Fruit fly (Drosophila melanogaster) whole organism, larva: ENCODE data around the gene CG34155.

Experiments
- noc ChIP-seq: fragments of 200-800 bp; sonication (Bioruptor generic); optimal IDR thresholded peaks from 3 replicates; lab custom pipeline; 2019; ENCODE audit warnings: missing biosample characterization, mild to moderate bottlenecking, missing genetic modification characterization, moderate library complexity

Gene CG34155

dm6 chr3R:30560070-30560469 is at the start of gene CG34155:
Gene CG34155, minus strand, starts transcription at chr3R:30560199.
- TF ChIP-seq noc (tag; lab: Kevin White, UChicago) = no peak

dm6 chr3R:30605889-30606288 is 45.9 kb upstream of the CG34155 start, which contains the start of gene CG31016:
Gene CG31016, plus strand, starts transcription at chr3R:30606189.
- no peak for TF ChIP-seq noc (tag; lab: Kevin White, UChicago)

- no peak for TF ChIP-seq noc (tag; lab: Kevin White, UChicago)
Measured at dm6 chr3R:30603881-30604280, 43.9 kb upstream of the CG34155 start, which contains the start of gene PH4alphaNE3. Gene PH4alphaNE3, plus strand, starts transcription at chr3R:30604181.

dm6 chr3R:30601440-30602256 is 41.6 kb upstream of the CG34155 start, which contains the start of the genes CG2246 and CG31021:
Gene CG2246, minus strand, starts transcription at chr3R:30601489.
Gene CG31021, plus strand, starts transcription at chr3R:30602206.
- TF ChIP-seq noc (tag; lab: Kevin White, UChicago) = no peak

- peak; percentile 80 for TF ChIP-seq noc (tag; lab: Kevin White, UChicago)
Measured at dm6 chr3R:30600154-30601009, 40.4 kb upstream of the CG34155 start.

- TF ChIP-seq noc (tag; lab: Kevin White, UChicago) = no peak
Measured at dm6 chr3R:30599404-30599980, 39.5 kb upstream of the CG34155 start.

- TF ChIP-seq noc (tag; lab: Kevin White, UChicago) = no peak
Measured at dm6 chr3R:30596704-30597103, 36.7 kb upstream of the CG34155 start, which contains the start of gene CG31019. Gene CG31019, plus strand, starts transcription at chr3R:30597004.

- peak; percentile 50 for TF ChIP-seq noc (tag; lab: Kevin White, UChicago)
Measured at dm6 chr3R:30592733-30593132, 32.7 kb upstream of the CG34155 start.

dm6 chr3R:30590845-30591244 is 30.8 kb upstream of the CG34155 start:
- no peak for TF ChIP-seq noc (tag; lab: Kevin White, UChicago)

dm6 chr3R:30590237-30590636 is 30.2 kb upstream of the CG34155 start:
- no peak for TF ChIP-seq noc (tag; lab: Kevin White, UChicago)

- no peak for TF ChIP-seq noc (tag; lab: Kevin White, UChicago)
Measured at dm6 chr3R:30587196-30587753, 27.3 kb upstream of the CG34155 start, which contains the start of gene CG9717. Gene CG9717, minus strand, starts transcription at chr3R:30587302.

dm6 chr3R:30583542-30583941 is 23.5 kb upstream of the CG34155 start, which contains the start of gene Rpt6R:
Gene Rpt6R, minus strand, starts transcription at chr3R:30583697.
- no peak for TF ChIP-seq noc (tag; lab: Kevin White, UChicago)

- TF ChIP-seq noc (tag; lab: Kevin White, UChicago) = no peak
Measured at dm6 chr3R:30579129-30579528, 19.1 kb upstream of the CG34155 start, which contains the start of gene CG9702. Gene CG9702, plus strand, starts transcription at chr3R:30579429.

- TF ChIP-seq noc (tag; lab: Kevin White, UChicago) = no peak
Measured at dm6 chr3R:30570554-30571141, 10.6 kb upstream of the CG34155 start.

- no peak for TF ChIP-seq noc (tag; lab: Kevin White, UChicago)
Measured at dm6 chr3R:30567215-30567614, 7.2 kb upstream of the CG34155 start.
